Worm (Caenorhabditis elegans): ENCODE data around the gene vha-9.
A peak's percentile ranks its signal among the peaks of the same experiment; 100 is the strongest.

ce11 chrII:10303663-10304115, at the start of gene vha-9:
- TF ChIP-seq nhr-129 (tag; optimal IDR thresholded peaks at IDR 0.05): peak; percentile 40
- peak; percentile 44 for TF ChIP-seq ama-1 (optimal IDR thresholded peaks at IDR 0.05)
- peak; percentile 77 for TF ChIP-seq F13H6.1 (tag; optimal IDR thresholded peaks at IDR 0.05)
- TF ChIP-seq egl-27 (tag; optimal IDR thresholded peaks at IDR 0.05): no peak

Measured in whole organism, L2 larva.